Worm (Caenorhabditis elegans) whole organism, L4/young adult: ENCODE results near the gene F56D3.1.

Experiments used
- W03F9.2 ChIP-seq: fragments of 150-350 bp; optimal IDR thresholded peaks from 2 replicates; lab custom pipeline; 2014; ENCODE audit warnings: missing biosample characterization, missing genetic modification characterization
- dao-5 ChIP-seq: sonication (generic microtip); optimal IDR thresholded peaks from 2 replicates; lab custom pipeline; 2016; ENCODE audit warnings: missing genotype, missing genetic modification characterization, moderate library complexity, missing compliant biosample characterization
- him-1 ChIP-seq: sonication (generic microtip); optimal IDR thresholded peaks from 2 replicates; lab custom pipeline; 2016; ENCODE audit warnings: missing genotype, missing genetic modification reagents, missing genetic modification characterization, missing compliant biosample characterization

DNA sequence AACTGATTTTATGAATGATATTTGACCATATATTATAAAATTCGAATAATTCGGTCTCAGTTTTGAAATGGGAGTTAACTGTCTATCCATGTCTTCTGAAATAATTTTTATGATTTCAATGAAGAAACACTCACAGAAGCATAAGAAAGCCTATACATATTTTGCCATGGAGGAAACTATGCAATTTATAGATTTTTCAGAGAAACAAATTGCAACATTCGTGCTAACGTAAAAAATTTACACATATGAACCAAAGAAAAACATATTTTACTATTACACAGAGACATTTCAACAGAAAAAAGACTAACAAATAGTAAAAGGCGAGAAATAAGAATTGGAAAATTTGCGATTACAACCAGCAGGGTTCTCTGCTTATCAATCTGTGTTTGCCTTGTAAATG, 32.7 kb downstream of the F56D3.1 start, which contains the start of gene R03H10.7:
- TF ChIP-seq him-1 (tag; lab: Kevin White, UChicago) (no peak), dao-5 (tag; lab: Kevin White, UChicago) (no peak), W03F9.2 (tag; lab: Kevin White, UChicago) (no peak)
